Fruit fly (Drosophila melanogaster): ENCODE data around the gene beta-PheRS.

The beta-PheRS gene

DNA sequence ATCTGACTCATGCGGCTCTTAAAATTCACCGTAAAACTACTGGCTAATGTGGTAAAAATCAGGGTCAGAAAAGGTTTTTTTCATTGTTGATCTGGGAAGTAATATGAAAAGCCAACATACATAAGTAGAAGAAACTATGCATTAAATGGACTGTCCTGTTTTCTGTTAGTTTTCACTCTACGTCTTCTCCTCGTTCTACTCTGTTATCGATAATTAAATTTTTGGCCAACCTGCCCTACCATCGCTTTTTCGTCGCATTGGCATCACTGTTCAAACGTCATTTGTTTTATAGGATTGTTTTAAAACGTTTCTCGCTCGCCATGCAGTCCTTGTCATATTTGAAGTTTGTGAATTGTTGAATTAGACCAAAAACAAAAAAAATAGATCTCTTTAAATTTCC, 17.8 kb downstream of the beta-PheRS start (continued):
- peak; percentile 54 for TF ChIP-seq Dref (GFP tag; IDR thresholded peaks at IDR 0.05)
- no peak for TF ChIP-seq pfk (GFP tag; optimal IDR thresholded peaks at IDR 0.05)
- TF ChIP-seq pzg (GFP tag; optimal IDR thresholded peaks at IDR 0.05) = peak; percentile 2
- TF ChIP-seq CG10147 (GFP tag; optimal IDR thresholded peaks at IDR 0.05) = no peak
- no peak for TF ChIP-seq zf30C (GFP tag; optimal IDR thresholded peaks at IDR 0.05)
- no peak for TF ChIP-seq so (GFP tag; IDR thresholded peaks at IDR 0.05)

DNA sequence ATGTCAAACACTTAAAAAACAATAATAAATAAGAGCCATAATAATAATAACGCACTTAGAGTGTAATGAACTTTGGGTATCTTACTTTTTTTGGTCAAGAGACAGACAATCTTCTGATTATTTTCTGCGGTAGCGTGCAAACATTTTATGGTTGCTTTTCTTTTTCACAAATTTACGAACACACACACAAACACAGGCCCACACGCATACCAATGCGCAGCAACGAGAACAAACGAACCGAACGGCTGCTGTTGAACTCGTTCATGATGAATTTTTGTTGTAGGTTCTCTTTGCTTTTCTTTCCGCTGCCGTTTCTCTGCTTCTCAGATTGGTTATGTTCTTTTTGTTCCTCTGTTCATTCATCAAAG, 18.3 kb downstream of the beta-PheRS start:
- TF ChIP-seq CG4707 (GFP tag; optimal IDR thresholded peaks at IDR 0.05) (no peak), sens (GFP tag) (peak; percentile 16), cg (GFP tag; optimal IDR thresholded peaks at IDR 0.05) (peak; percentile 59), CG12155 (GFP tag; optimal IDR thresholded peaks at IDR 0.05) (peak; percentile 53), CG17385 (GFP tag; optimal IDR thresholded peaks at IDR 0.05) (peak; percentile 44), CG8478 (optimal IDR thresholded peaks at IDR 0.05) (peak; percentile 29), Mes4 (GFP tag; optimal IDR thresholded peaks at IDR 0.05) (no peak), CG4854 (GFP tag; optimal IDR thresholded peaks at IDR 0.05) (no peak), ranshi (GFP tag; IDR thresholded peaks at IDR 0.05) (no peak), corto (GFP tag; optimal IDR thresholded peaks at IDR 0.05) (peak; percentile 11), CG4360 (GFP tag; IDR thresholded peaks at IDR 0.05) (0 out of 2 replicates have a peak, but pooled peaks have one; percentile 57), Fer1 (GFP tag; optimal IDR thresholded peaks at IDR 0.05) (no peak), CG15514 (GFP tag; optimal IDR thresholded peaks at IDR 0.05) (no peak), bigmax (GFP tag; optimal IDR thresholded peaks at IDR 0.05) (peak; percentile 16)

DNA sequence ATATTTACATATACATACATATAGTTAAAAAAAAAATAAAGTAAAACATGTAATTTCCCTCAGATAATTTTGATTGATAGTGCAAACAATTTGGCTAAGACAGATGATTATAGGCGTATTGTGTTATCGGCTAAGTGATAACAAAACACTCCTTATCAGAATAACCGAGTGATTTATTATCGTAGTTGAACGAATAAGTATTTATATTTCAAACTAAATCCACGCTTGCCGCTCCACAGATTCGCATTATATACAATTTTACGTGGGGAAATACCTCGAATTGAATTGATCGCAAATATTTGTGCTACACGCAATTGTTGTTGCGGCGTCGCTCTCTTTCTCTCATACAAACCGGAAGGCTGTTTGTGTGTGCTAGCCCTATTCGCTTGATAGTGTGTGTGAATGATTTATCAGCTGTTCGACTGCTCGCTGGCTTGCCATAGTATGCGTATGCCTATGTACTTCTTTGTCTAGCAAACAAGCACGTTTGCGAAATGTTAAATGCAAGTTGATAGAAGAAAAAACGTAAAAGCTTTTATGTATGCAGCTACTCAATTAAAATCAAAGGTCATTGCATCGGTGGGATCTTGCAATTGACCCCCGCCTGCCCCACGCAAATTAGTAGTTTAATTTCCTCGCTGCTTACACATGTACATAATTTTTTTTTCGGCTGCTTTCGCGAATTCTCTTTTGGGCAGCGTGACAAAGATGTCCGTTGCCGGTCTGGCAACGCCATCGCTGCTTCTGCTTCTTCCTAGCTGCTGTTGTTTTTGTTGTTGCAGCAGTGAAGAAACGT, 18.9 kb downstream of the beta-PheRS start:
- TF ChIP-seq CG8924 (tag; optimal IDR thresholded peaks at IDR 0.05) = peak; percentile 22
- peak; percentile 19 for TF ChIP-seq stwl (tag; optimal IDR thresholded peaks at IDR 0.05)
- peak; percentile 74 for TF ChIP-seq YL-1 (GFP tag; optimal IDR thresholded peaks at IDR 0.05)
- peak; percentile 13 for TF ChIP-seq Sry-δ (GFP tag; optimal IDR thresholded peaks at IDR 0.05)
- peak; percentile 78 for TF ChIP-seq cg (GFP tag; optimal IDR thresholded peaks at IDR 0.05)
- no peak for TF ChIP-seq scrt (GFP tag; optimal IDR thresholded peaks at IDR 0.05)
- no peak for TF ChIP-seq CG15073 (GFP tag; optimal IDR thresholded peaks at IDR 0.05)
- no peak for TF ChIP-seq CG1832 (GFP tag; optimal IDR thresholded peaks at IDR 0.05)
- peak; percentile 44 for TF ChIP-seq nmo (GFP tag; optimal IDR thresholded peaks at IDR 0.05)
- peak; percentile 64; the same call in 1 of the 3 replicates for TF ChIP-seq CG34422 (GFP tag; IDR thresholded peaks at IDR 0.05)
- no peak for TF ChIP-seq Rfx (GFP tag; IDR thresholded peaks at IDR 0.05)
- TF ChIP-seq nerfin-1 (tag; optimal IDR thresholded peaks at IDR 0.05) = peak; percentile 48
- 0 out of 4 replicates have a peak, but pooled peaks have one; percentile 28 for TF ChIP-seq chinmo (GFP tag; IDR thresholded peaks at IDR 0.05; ENCODE audit: partially characterized antibody)
- TF ChIP-seq CG5953 (GFP tag; IDR thresholded peaks at IDR 0.05) = peak; percentile 34; the same call in 1 of the 2 replicates
- peak; percentile 24 for TF ChIP-seq repo (GFP tag; optimal IDR thresholded peaks at IDR 0.05)
- TF ChIP-seq Nf-YB (GFP tag; optimal IDR thresholded peaks at IDR 0.05) = no peak
- peak; percentile 37 for TF ChIP-seq CG12391 (tag; optimal IDR thresholded peaks at IDR 0.05)
- peak; percentile 18 for TF ChIP-seq CG12659 (GFP tag; optimal IDR thresholded peaks at IDR 0.05)
- peak; percentile 14 for TF ChIP-seq CG34376 (GFP tag; optimal IDR thresholded peaks at IDR 0.05)
- TF ChIP-seq ems (GFP tag; optimal IDR thresholded peaks at IDR 0.05) = no peak
- peak; percentile 67 for TF ChIP-seq dm (GFP tag; optimal IDR thresholded peaks at IDR 0.05)
- TF ChIP-seq CG2202 (tag; optimal IDR thresholded peaks at IDR 0.05) = peak; percentile 14
- peak; percentile 36 for TF ChIP-seq CG8478 (optimal IDR thresholded peaks at IDR 0.05)
- no peak for TF ChIP-seq CG10979 (tag; optimal IDR thresholded peaks at IDR 0.05)
- peak in 1 of 2 experiments; percentile 26 for TF ChIP-seq dpn (GFP tag; optimal IDR thresholded peaks at IDR 0.05)
- TF ChIP-seq C15 (GFP tag; IDR thresholded peaks at IDR 0.05) = no peak
- TF ChIP-seq hkb (optimal IDR thresholded peaks at IDR 0.05) = peak; percentile 41
- TF ChIP-seq hkb (GFP tag; IDR thresholded peaks at IDR 0.05) = no peak
- peak; percentile 26; the same call in 1 of the 2 replicates for TF ChIP-seq rib (GFP tag; IDR thresholded peaks at IDR 0.05)

All from whole organism, embryonic.